Fruit fly (Drosophila melanogaster): ENCODE results near the gene Ude.
A peak's percentile ranks its signal among the peaks of the same experiment; 100 is the strongest.

The Ude gene

DNA sequence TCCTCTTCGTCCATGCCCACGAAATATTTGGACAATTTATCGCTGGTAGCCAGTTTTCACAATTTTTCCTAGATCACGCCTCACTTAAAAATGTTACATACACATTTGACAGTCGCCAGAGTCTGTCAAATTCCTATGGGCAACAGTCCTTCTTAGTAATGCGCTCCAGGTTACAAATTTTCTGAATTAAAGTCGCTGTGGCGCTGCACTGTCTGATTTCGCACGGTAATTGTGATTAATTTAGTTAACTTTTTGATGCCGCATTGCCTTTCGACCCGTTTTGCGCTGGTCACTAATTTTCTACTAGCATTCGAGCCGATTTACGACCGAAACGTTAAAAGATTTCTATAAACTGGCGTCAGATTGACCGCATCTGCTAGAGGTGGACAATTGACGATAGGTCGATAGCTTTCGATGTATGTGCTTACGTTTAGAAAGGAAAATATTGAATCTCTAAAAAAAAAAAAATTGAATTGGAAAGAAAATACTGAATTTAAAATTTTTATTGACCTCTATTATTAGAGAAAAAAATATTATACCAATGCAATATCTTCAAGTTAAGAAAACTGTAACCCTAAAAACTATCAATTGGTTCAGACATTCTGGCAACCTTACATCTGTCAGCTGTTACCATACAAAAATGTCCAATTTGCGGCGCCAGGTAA, 14.3 kb upstream of the Ude start, which contains the start of the genes lili and CG34150 (continued):
- peak; percentile 73 for TF ChIP-seq inv (GFP tag; IDR thresholded peaks at IDR 0.05; ENCODE audit: partially characterized antibody)
- TF ChIP-seq CG31365 (tag; optimal IDR thresholded peaks at IDR 0.05) = no peak
- peak; percentile 93 for TF ChIP-seq CG12391 (tag; optimal IDR thresholded peaks at IDR 0.05)
- peak; percentile 81 for TF ChIP-seq CG15269 (tag; optimal IDR thresholded peaks at IDR 0.05)
- peak; percentile 68; the same call in 1 of the 2 replicates for TF ChIP-seq Awh (GFP tag; IDR thresholded peaks at IDR 0.05)
- TF ChIP-seq Adf1 (GFP tag; IDR thresholded peaks at IDR 0.05) = peak; percentile 44
- peak; percentile 76 for TF ChIP-seq Blimp-1 (GFP tag; optimal IDR thresholded peaks at IDR 0.05)
- no peak for TF ChIP-seq dimm (GFP tag; IDR thresholded peaks at IDR 0.05)
- no peak for TF ChIP-seq D19A (tag; optimal IDR thresholded peaks at IDR 0.05)
- TF ChIP-seq eyg (GFP tag; optimal IDR thresholded peaks at IDR 0.05) = no peak
- no peak for TF ChIP-seq pros (GFP tag; optimal IDR thresholded peaks at IDR 0.05)
- no peak for TF ChIP-seq CG6854 (GFP tag; optimal IDR thresholded peaks at IDR 0.05)
- TF ChIP-seq lab (GFP tag; optimal IDR thresholded peaks at IDR 0.05) = peak; percentile 71
- TF ChIP-seq z (GFP tag; IDR thresholded peaks at IDR 0.05) = no peak
- TF ChIP-seq esg (GFP tag; conservative IDR thresholded peaks at IDR 0.05) = peak; percentile 64
- TF ChIP-seq CG9932 (GFP tag; IDR thresholded peaks at IDR 0.05) = peak; percentile 88
- no peak for TF ChIP-seq CG5180 (GFP tag; optimal IDR thresholded peaks at IDR 0.05)
- peak; percentile 66; the same call in 2 of the 3 replicates for TF ChIP-seq H15 (GFP tag; IDR thresholded peaks at IDR 0.05)
- peak; percentile 63 for TF ChIP-seq CG10366 (GFP tag; IDR thresholded peaks at IDR 0.05)
- 0 out of 2 replicates have a peak, but pooled peaks have one; percentile 45 for TF ChIP-seq cas (GFP tag; IDR thresholded peaks at IDR 0.05)
- TF ChIP-seq amos (GFP tag; IDR thresholded peaks at IDR 0.05; ENCODE audit: partially characterized antibody) = peak; percentile 79
- TF ChIP-seq CG1603 (tag; optimal IDR thresholded peaks at IDR 0.05) = peak; percentile 3
- no peak for TF ChIP-seq CG43689 (GFP tag; IDR thresholded peaks at IDR 0.05)
- TF ChIP-seq E2f1 (GFP tag; IDR thresholded peaks at IDR 0.05) = peak; percentile 43; the same call in 1 of the 2 replicates
- peak; percentile 76 for TF ChIP-seq CG11504 (tag; optimal IDR thresholded peaks at IDR 0.05)
- TF ChIP-seq H2.0 (GFP tag; IDR thresholded peaks at IDR 0.05) = 0 out of 2 replicates have a peak, but pooled peaks have one; percentile 25
- peak; percentile 85 for TF ChIP-seq knrl (GFP tag; IDR thresholded peaks at IDR 0.05; ENCODE audit: partially characterized antibody)
- no peak for TF ChIP-seq NC2α (GFP tag; optimal IDR thresholded peaks at IDR 0.05)
- peak; percentile 81 for TF ChIP-seq CG32532 (GFP tag; IDR thresholded peaks at IDR 0.05)
- TF ChIP-seq mld (GFP tag; IDR thresholded peaks at IDR 0.05; ENCODE audit: partially characterized antibody) = no peak
- TF ChIP-seq Jarid2 (GFP tag; optimal IDR thresholded peaks at IDR 0.05) = peak; percentile 90
- peak; percentile 75 for TF ChIP-seq Nf-YC (tag; optimal IDR thresholded peaks at IDR 0.05)
- peak; percentile 23 for TF ChIP-seq CG3995 (GFP tag; optimal IDR thresholded peaks at IDR 0.05)
- TF ChIP-seq scrt (GFP tag; optimal IDR thresholded peaks at IDR 0.05) = peak; percentile 70
- TF ChIP-seq CG2120 (GFP tag; optimal IDR thresholded peaks at IDR 0.05) = peak; percentile 91
- TF ChIP-seq CG31388 (GFP tag; optimal IDR thresholded peaks at IDR 0.05) = peak; percentile 77
- peak; percentile 58 for TF ChIP-seq CG13123 (GFP tag; optimal IDR thresholded peaks at IDR 0.05)
- TF ChIP-seq klu (GFP tag; IDR thresholded peaks at IDR 0.05) = peak; percentile 69
- peak; percentile 13 for TF ChIP-seq CG3407 (GFP tag; optimal IDR thresholded peaks at IDR 0.05)
- TF ChIP-seq Bdp1 (GFP tag; optimal IDR thresholded peaks at IDR 0.05) = peak; percentile 61
- no peak for TF ChIP-seq CrebB (tag; optimal IDR thresholded peaks at IDR 0.05)
- no peak for TF ChIP-seq CG10959 (GFP tag; IDR thresholded peaks at IDR 0.05)
- peak; percentile 58 for TF ChIP-seq Lhr (GFP tag; optimal IDR thresholded peaks at IDR 0.05)
- TF ChIP-seq ro (GFP tag; IDR thresholded peaks at IDR 0.05) = 0 out of 2 replicates have a peak, but pooled peaks have one; percentile 39
- no peak for TF ChIP-seq Neu2 (GFP tag; optimal IDR thresholded peaks at IDR 0.05; ENCODE audit: borderline replicate concordance)
- peak; percentile 86 for TF ChIP-seq slbo (GFP tag; IDR thresholded peaks at IDR 0.05)
- TF ChIP-seq CTCF (GFP tag; optimal IDR thresholded peaks at IDR 0.05) = peak; percentile 38
- peak; percentile 73 for TF ChIP-seq ci (GFP tag; IDR thresholded peaks at IDR 0.05)
- TF ChIP-seq sisA (GFP tag; IDR thresholded peaks at IDR 0.05) = peak; percentile 62
- TF ChIP-seq sima (GFP tag; optimal IDR thresholded peaks at IDR 0.05) = peak; percentile 41

Measured in whole organism, embryonic.